Fruit fly (Drosophila melanogaster) whole organism, pupa: ENCODE results near the gene CG12991.

Source experiments
- CG12605 ChIP-seq: fragments of 200-800 bp; sonication (Bioruptor generic); IDR thresholded peaks from 2 replicates; pipeline ENCODE4 v1.3.6; 2022; ENCODE audit warnings: missing biosample characterization, missing genetic modification characterization
- CG13204 ChIP-seq: fragments of 200-800 bp; sonication (Bioruptor generic); optimal IDR thresholded peaks from 2 replicates; lab custom pipeline; 2018; ENCODE audit warnings: missing biosample characterization, mild to moderate bottlenecking, missing genetic modification characterization, moderate library complexity
- CG14655 ChIP-seq: fragments of 200-800 bp; sonication (Bioruptor generic); optimal IDR thresholded peaks from 3 replicates; lab custom pipeline; 2017; ENCODE audit warnings: mild to moderate bottlenecking, missing biosample characterization, missing genetic modification reagents, missing genetic modification characterization
- CG15710 ChIP-seq: fragments of 200-800 bp; sonication (Bioruptor generic); optimal IDR thresholded peaks from 2 replicates; lab custom pipeline; 2018; ENCODE audit warnings: missing biosample characterization, mild to moderate bottlenecking, missing genetic modification characterization, moderate library complexity
- CG32121 ChIP-seq: fragments of 200-800 bp; sonication (Bioruptor generic); IDR thresholded peaks from 2 replicates; pipeline ENCODE4 v1.3.6; 2022; ENCODE audit warnings: missing biosample characterization, missing genetic modification characterization
- CG8301 ChIP-seq: fragments of 200-800 bp; sonication (Bioruptor generic); optimal IDR thresholded peaks from 2 replicates; lab custom pipeline; 2018; ENCODE audit warnings: missing biosample characterization, mild to moderate bottlenecking, missing genetic modification characterization
- CG9948 ChIP-seq: fragments of 200-800 bp; sonication (Bioruptor generic); optimal IDR thresholded peaks from 2 replicates; lab custom pipeline; 2018; ENCODE audit warnings: missing biosample characterization, mild to moderate bottlenecking, missing genetic modification characterization, moderate library complexity
- D1 ChIP-seq: fragments of 200-800 bp; sonication (Bioruptor generic); optimal IDR thresholded peaks from 2 replicates; lab custom pipeline; 2018; ENCODE audit warnings: missing biosample characterization, mild to moderate bottlenecking, missing genetic modification characterization, moderate library complexity
- EcR ChIP-seq: fragments of 200-800 bp; sonication (Bioruptor generic); optimal IDR thresholded peaks from 3 replicates; lab custom pipeline; 2019; ENCODE audit warnings: missing biosample characterization, missing genetic modification characterization, mild to moderate bottlenecking, moderate library complexity, missing genetic modification reagents
- Pif1B ChIP-seq: fragments of 200-800 bp; sonication (Bioruptor generic); optimal IDR thresholded peaks from 3 replicates; lab custom pipeline; 2016; ENCODE audit warnings: missing biosample characterization, missing genetic modification characterization
- Snoo ChIP-seq: fragments of 200-800 bp; sonication (Bioruptor generic); optimal IDR thresholded peaks from 3 replicates; lab custom pipeline; 2017; ENCODE audit warnings: missing biosample characterization, mild to moderate bottlenecking, missing genetic modification characterization, inconsistent platforms
- fd96Ca ChIP-seq: fragments of 200-800 bp; sonication (Bioruptor generic); IDR thresholded peaks from 3 replicates; pipeline ENCODE4 v1.3.6; 2022; ENCODE audit warnings: missing biosample characterization, missing genetic modification characterization

dm6 chrX:17578869-17579781, 536 bp upstream of the CG12991 start, which contains the start of gene Ankle2:
- TF ChIP-seq CG14655 (GFP tag; lab: Kevin White, UChicago), result no peak
- no peak for TF ChIP-seq EcR
- TF ChIP-seq fd96Ca (GFP tag; lab: Robert Waterston, UW), result no peak
- no peak for TF ChIP-seq CG15710 (tag; lab: Kevin White, UChicago)
- TF ChIP-seq CG12605 (GFP tag; lab: Robert Waterston, UW), result no peak
- TF ChIP-seq D1 (tag; lab: Kevin White, UChicago), result no peak
- 0 out of 2 replicates have a peak, but pooled peaks have one; percentile 20 for TF ChIP-seq CG32121 (GFP tag; lab: Robert Waterston, UW)
- TF ChIP-seq CG13204 (GFP tag; lab: Kevin White, UChicago), result no peak
- no peak for TF ChIP-seq CG8301 (tag; lab: Kevin White, UChicago)
- TF ChIP-seq Pif1B (GFP tag; lab: Kevin White, UChicago), result no peak
- no peak for TF ChIP-seq Snoo (tag; lab: Kevin White, UChicago)
- no peak for TF ChIP-seq CG9948
